Worm (Caenorhabditis elegans) whole organism, L3 larva: ENCODE results near the gene F46G11.4.
A peak's percentile ranks its signal among the peaks of the same experiment; 100 is the strongest.

Experiments used
- R02D3.7 ChIP-seq: fragments of 150-350 bp; optimal IDR thresholded peaks from 2 replicates; lab custom pipeline; 2014; ENCODE audit warnings: missing biosample characterization, missing genetic modification characterization
- ZK546.5 ChIP-seq: sonication (generic microtip); optimal IDR thresholded peaks from 2 replicates; lab custom pipeline; 2017; ENCODE audit warnings: missing biosample characterization, missing genetic modification characterization
- aly-2 ChIP-seq: fragments of 150-350 bp; optimal IDR thresholded peaks from 2 replicates; lab custom pipeline; 2014; ENCODE audit warnings: missing biosample characterization, missing genetic modification characterization
- ama-1 ChIP-seq: fragments of 150-350 bp; optimal IDR thresholded peaks from 2 replicates; lab custom pipeline; 2018
- ceh-16 ChIP-seq: sonication (generic microtip); optimal IDR thresholded peaks from 2 replicates; lab custom pipeline; 2017; ENCODE audit warnings: missing biosample characterization, missing genetic modification characterization
- ceh-28 ChIP-seq: fragments of 150-350 bp; optimal IDR thresholded peaks from 2 replicates; lab custom pipeline; 2014; ENCODE audit warnings: missing biosample characterization, missing genetic modification reagents, missing genetic modification characterization
- ceh-82 ChIP-seq: fragments of 150-350 bp; optimal IDR thresholded peaks from 2 replicates; lab custom pipeline; 2014; ENCODE audit warnings: missing biosample characterization, missing genetic modification characterization
- ceh-9 ChIP-seq: sonication (generic microtip); optimal IDR thresholded peaks from 2 replicates; lab custom pipeline; 2018; ENCODE audit warnings: missing biosample characterization, missing genetic modification characterization
- daf-12 ChIP-seq: fragments of 150-350 bp; optimal IDR thresholded peaks from 2 replicates; lab custom pipeline; 2014; ENCODE audit warnings: missing biosample characterization, missing genetic modification reagents, missing genetic modification characterization
- egl-27 ChIP-seq: sonication (generic microtip); optimal IDR thresholded peaks from 4 replicates; lab custom pipeline; 2017; ENCODE audit warnings: missing biosample characterization, missing genetic modification reagents, missing genetic modification characterization
- egl-5 ChIP-seq: fragments of 150-350 bp; optimal IDR thresholded peaks from 2 replicates; lab custom pipeline; 2017; ENCODE audit warnings: missing biosample characterization, missing genetic modification reagents, missing genetic modification characterization, inconsistent platforms
- elt-1 ChIP-seq: fragments of 150-350 bp; optimal IDR thresholded peaks from 2 replicates; lab custom pipeline; 2014; ENCODE audit warnings: missing biosample characterization, missing genetic modification characterization
- elt-2 ChIP-seq: sonication (generic microtip); optimal IDR thresholded peaks from 2 replicates; lab custom pipeline; 2016; ENCODE audit warnings: missing genetic modification reagents, mild to moderate bottlenecking, missing genetic modification characterization, missing compliant biosample characterization
- elt-3 ChIP-seq, 3 experiments: fragments of 150-350 bp in 1 of 3; sonication (generic microtip) in 2 of 3; optimal IDR thresholded peaks; 2 replicates in 2 of 3; 4 replicates in 1 of 3; lab custom pipeline; 2014 to 2017; ENCODE audit warnings: missing biosample characterization in 3 of 3, missing genetic modification characterization in 3 of 3
- eor-1 ChIP-seq, 2 experiments: fragments of 150-350 bp; optimal IDR thresholded peaks; 2 replicates each; lab custom pipeline; 2014 to 2018; ENCODE audit warnings: missing biosample characterization in 2 of 2, missing genetic modification characterization in 2 of 2
- fkh-10 ChIP-seq: sonication (generic microtip); optimal IDR thresholded peaks from 2 replicates; lab custom pipeline; 2017; ENCODE audit warnings: missing biosample characterization, missing genetic modification reagents, missing genetic modification characterization
- fkh-2 ChIP-seq: fragments of 150-350 bp; optimal IDR thresholded peaks from 2 replicates; lab custom pipeline; 2014; ENCODE audit warnings: missing biosample characterization, missing genetic modification reagents, missing genetic modification characterization
- fos-1 ChIP-seq: fragments of 150-350 bp; optimal IDR thresholded peaks from 2 replicates; lab custom pipeline; 2014; ENCODE audit warnings: missing biosample characterization, missing genetic modification characterization
- hmg-11 ChIP-seq: sonication (generic microtip); optimal IDR thresholded peaks from 2 replicates; lab custom pipeline; 2016; ENCODE audit warnings: missing genetic modification characterization, missing compliant biosample characterization
- jun-1 ChIP-seq: fragments of 150-350 bp; optimal IDR thresholded peaks from 2 replicates; lab custom pipeline; 2014; ENCODE audit warnings: missing biosample characterization, missing genetic modification reagents, missing genetic modification characterization
- lin-15B ChIP-seq: fragments of 150-350 bp; optimal IDR thresholded peaks from 2 replicates; lab custom pipeline; 2014; ENCODE audit warnings: missing biosample characterization, missing genetic modification characterization
- lin-39 ChIP-seq: fragments of 150-350 bp; optimal IDR thresholded peaks from 2 replicates; lab custom pipeline; 2018; ENCODE audit warnings: missing biosample characterization, missing genetic modification reagents, missing genetic modification characterization
- lsy-12 ChIP-seq: sonication (generic microtip); optimal IDR thresholded peaks from 2 replicates; lab custom pipeline; 2016; ENCODE audit warnings: mild to moderate bottlenecking, missing genetic modification characterization, missing compliant biosample characterization
- mdl-1 ChIP-seq: fragments of 150-350 bp; optimal IDR thresholded peaks from 2 replicates; lab custom pipeline; 2014; ENCODE audit warnings: missing biosample characterization, missing genetic modification characterization
- mml-1 ChIP-seq: fragments of 150-350 bp; sonication (generic microtip); optimal IDR thresholded peaks from 3 replicates; lab custom pipeline; 2014; ENCODE audit warnings: missing biosample characterization, missing genetic modification characterization
- nfya-1 ChIP-seq: sonication (generic microtip); optimal IDR thresholded peaks from 2 replicates; lab custom pipeline; 2017; ENCODE audit warnings: missing genetic modification characterization, mild to moderate bottlenecking, missing compliant biosample characterization, antibody characterized with exemption, moderate library complexity; ENCODE audit not compliant: insufficient read depth
- nhr-11 ChIP-seq: fragments of 150-350 bp; optimal IDR thresholded peaks from 2 replicates; lab custom pipeline; 2014; ENCODE audit warnings: missing biosample characterization, missing genetic modification characterization
- nhr-12 ChIP-seq: fragments of 150-350 bp; optimal IDR thresholded peaks from 2 replicates; lab custom pipeline; 2014; ENCODE audit warnings: missing biosample characterization, missing genetic modification characterization
- nhr-23 ChIP-seq: fragments of 150-350 bp; optimal IDR thresholded peaks from 2 replicates; lab custom pipeline; 2014; ENCODE audit warnings: missing biosample characterization, missing genetic modification reagents, missing genetic modification characterization
- nhr-237 ChIP-seq: fragments of 150-350 bp; optimal IDR thresholded peaks from 2 replicates; lab custom pipeline; 2014; ENCODE audit warnings: missing biosample characterization, missing genetic modification characterization
- nhr-25 ChIP-seq: sonication (generic microtip); optimal IDR thresholded peaks from 2 replicates; lab custom pipeline; 2017; ENCODE audit warnings: missing biosample characterization, missing genetic modification characterization
- nhr-28 ChIP-seq: fragments of 150-350 bp; optimal IDR thresholded peaks from 2 replicates; lab custom pipeline; 2014; ENCODE audit warnings: missing biosample characterization, missing genetic modification characterization
- nhr-43 ChIP-seq: sonication (generic microtip); optimal IDR thresholded peaks from 2 replicates; lab custom pipeline; 2016; ENCODE audit warnings: mild to moderate bottlenecking, missing genetic modification characterization, missing compliant biosample characterization; ENCODE audit not compliant: poor library complexity, severe bottlenecking
- nhr-67 ChIP-seq: fragments of 150-350 bp; optimal IDR thresholded peaks from 2 replicates; lab custom pipeline; 2014; ENCODE audit warnings: missing biosample characterization, missing genetic modification characterization
- nhr-76 ChIP-seq: fragments of 150-350 bp; sonication (generic microtip); optimal IDR thresholded peaks from 5 replicates; lab custom pipeline; 2014; ENCODE audit warnings: missing biosample characterization, missing genetic modification characterization
- nhr-77 ChIP-seq: fragments of 150-350 bp; optimal IDR thresholded peaks from 2 replicates; lab custom pipeline; 2014; ENCODE audit warnings: missing biosample characterization, missing genetic modification characterization
- pha-4 ChIP-seq: fragments of 150-350 bp; optimal IDR thresholded peaks from 2 replicates; lab custom pipeline; 2014; ENCODE audit warnings: missing biosample characterization, missing genetic modification reagents, missing genetic modification characterization
- pqm-1 ChIP-seq: fragments of 150-350 bp; optimal IDR thresholded peaks from 2 replicates; lab custom pipeline; 2017; ENCODE audit warnings: missing biosample characterization, missing genetic modification characterization, inconsistent platforms
- sea-2 ChIP-seq: fragments of 150-350 bp; sonication (generic microtip); optimal IDR thresholded peaks from 4 replicates; lab custom pipeline; 2014; ENCODE audit warnings: missing biosample characterization, missing genetic modification reagents, missing genetic modification characterization
- skn-1 ChIP-seq: fragments of 150-350 bp; optimal IDR thresholded peaks from 2 replicates; lab custom pipeline; 2014; ENCODE audit warnings: missing biosample characterization, missing genetic modification characterization
- snpc-4 ChIP-seq: fragments of 150-350 bp; optimal IDR thresholded peaks from 2 replicates; lab custom pipeline; 2014; ENCODE audit warnings: missing biosample characterization, missing genetic modification characterization
- tbx-2 ChIP-seq: sonication (generic microtip); optimal IDR thresholded peaks from 2 replicates; lab custom pipeline; 2016; ENCODE audit warnings: mild to moderate bottlenecking, missing genetic modification characterization, missing compliant biosample characterization
- unc-39 ChIP-seq: sonication (generic microtip); optimal IDR thresholded peaks from 4 replicates; lab custom pipeline; 2017; ENCODE audit warnings: missing biosample characterization, missing genetic modification characterization
- unc-62 ChIP-seq: fragments of 150-350 bp; sonication (generic microtip); optimal IDR thresholded peaks from 4 replicates; lab custom pipeline; 2014; ENCODE audit warnings: missing biosample characterization, missing genetic modification reagents, missing genetic modification characterization
- zag-1 ChIP-seq: fragments of 150-350 bp; optimal IDR thresholded peaks from 2 replicates; lab custom pipeline; 2014; ENCODE audit warnings: missing biosample characterization, missing genetic modification characterization
- ztf-11 ChIP-seq: fragments of 150-350 bp; optimal IDR thresholded peaks from 2 replicates; lab custom pipeline; 2014; ENCODE audit warnings: missing biosample characterization, missing genetic modification characterization
- ztf-4 ChIP-seq: fragments of 150-350 bp; optimal IDR thresholded peaks from 2 replicates; lab custom pipeline; 2014; ENCODE audit warnings: missing biosample characterization, missing genetic modification characterization

Gene F46G11.4

ce11 chrX:5811997-5812562 lies 13.5 kb upstream of the F46G11.4 start:
- TF ChIP-seq ztf-11 (tag; lab: Kevin White, UChicago) (no peak), elt-2 (peak; percentile 19), hmg-11 (peak; percentile 83), snpc-4 (tag; lab: Kevin White, UChicago) (no peak), ama-1 (lab: Kevin White, UChicago) (no peak), fkh-10 (peak; percentile 54), ztf-4 (tag; lab: Kevin White, UChicago) (no peak), elt-3 (tag; optimal IDR thresholded peaks at IDR 0.05; lab: Kevin White, UChicago) (no peak), pqm-1 (peak; percentile 24), R02D3.7 (tag; lab: Kevin White, UChicago) (peak; percentile 3), ceh-9 (no peak), nhr-11 (tag; lab: Kevin White, UChicago) (peak; percentile 54), nhr-23 (peak; percentile 48), egl-5 (peak; percentile 94), aly-2 (tag; lab: Kevin White, UChicago) (no peak), nhr-77 (tag; lab: Kevin White, UChicago) (no peak), nhr-76 (no peak), zag-1 (tag; lab: Kevin White, UChicago) (no peak), mdl-1 (peak; percentile 45), unc-62 (peak; percentile 69), jun-1 (tag; lab: Kevin White, UChicago) (peak; percentile 5), egl-27 (tag; lab: Kevin White, UChicago) (no peak), nhr-28 (tag; lab: Kevin White, UChicago) (no peak), nhr-67 (tag; lab: Kevin White, UChicago) (no peak), ceh-82 (no peak), lsy-12 (tag; lab: Kevin White, UChicago) (no peak), mml-1 (tag; lab: Kevin White, UChicago) (no peak), lin-15B (tag; lab: Kevin White, UChicago) (no peak), nhr-237 (tag; lab: Kevin White, UChicago) (no peak), fkh-2 (peak; percentile 72), fos-1 (tag; lab: Kevin White, UChicago) (peak; percentile 70), elt-1 (tag; lab: Kevin White, UChicago) (no peak), pha-4 (tag; lab: Kevin White, UChicago) (peak; percentile 75), eor-1 (tag; optimal IDR thresholded peaks at IDR 0.05; lab: Kevin White, UChicago) (no peak), skn-1 (no peak), lin-39 (peak; percentile 80), sea-2 (GFP tag; lab: Kevin White, UChicago) (peak; percentile 99), tbx-2 (tag; lab: Kevin White, UChicago) (peak; percentile 79), unc-39 (no peak), ZK546.5 (tag; lab: Kevin White, UChicago) (no peak), nfya-1 (peak; percentile 87), daf-12 (no peak), nhr-12 (tag; lab: Kevin White, UChicago) (no peak), nhr-25 (tag; lab: Kevin White, UChicago) (no peak), ceh-16 (tag; lab: Kevin White, UChicago) (no peak), nhr-43 (tag; lab: Kevin White, UChicago) (peak; percentile 89), ceh-28 (tag; lab: Kevin White, UChicago) (peak; percentile 73)

- TF ChIP-seq elt-1 (tag; lab: Kevin White, UChicago) (peak; percentile 9), fkh-2 (no peak), tbx-2 (tag; lab: Kevin White, UChicago) (no peak), nhr-23 (no peak), R02D3.7 (tag; lab: Kevin White, UChicago) (no peak), nfya-1 (no peak), nhr-43 (tag; lab: Kevin White, UChicago) (no peak), nhr-25 (tag; lab: Kevin White, UChicago) (peak; percentile 85), unc-62 (no peak), ama-1 (lab: Kevin White, UChicago) (no peak), nhr-28 (tag; lab: Kevin White, UChicago) (no peak), skn-1 (no peak), daf-12 (no peak), egl-5 (no peak), fkh-10 (no peak), ceh-28 (tag; lab: Kevin White, UChicago) (no peak), pha-4 (tag; lab: Kevin White, UChicago) (no peak), elt-3 (tag; optimal IDR thresholded peaks at IDR 0.05; lab: Kevin White, UChicago) (no peak), ceh-82 (no peak), ceh-16 (tag; lab: Kevin White, UChicago) (no peak), nhr-12 (tag; lab: Kevin White, UChicago) (no peak), mml-1 (tag; lab: Kevin White, UChicago) (no peak), elt-2 (no peak), zag-1 (tag; lab: Kevin White, UChicago) (no peak), mdl-1 (peak; percentile 17), eor-1 (tag; optimal IDR thresholded peaks at IDR 0.05; lab: Kevin White, UChicago) (no peak), sea-2 (GFP tag; lab: Kevin White, UChicago) (no peak)
Measured at ce11 chrX:5810677-5811076, 12.1 kb upstream of the F46G11.4 start.
